Fruit fly (Drosophila melanogaster) whole organism, pupa: ENCODE results near the gene Sk1.
A peak's percentile ranks its signal among the peaks of the same experiment; 100 is the strongest.

Experiments used
- CG10348 ChIP-seq: fragments of 200-800 bp; sonication (Bioruptor generic); IDR thresholded peaks from 2 replicates; pipeline ENCODE4 v1.3.6; 2022; ENCODE audit warnings: missing biosample characterization, missing genetic modification characterization
- CG12605 ChIP-seq: fragments of 200-800 bp; sonication (Bioruptor generic); IDR thresholded peaks from 2 replicates; pipeline ENCODE4 v1.3.6; 2022; ENCODE audit warnings: missing biosample characterization, missing genetic modification characterization
- CG13204 ChIP-seq: fragments of 200-800 bp; sonication (Bioruptor generic); optimal IDR thresholded peaks from 2 replicates; lab custom pipeline; 2018; ENCODE audit warnings: missing biosample characterization, mild to moderate bottlenecking, missing genetic modification characterization, moderate library complexity
- CG14655 ChIP-seq: fragments of 200-800 bp; sonication (Bioruptor generic); optimal IDR thresholded peaks from 3 replicates; lab custom pipeline; 2017; ENCODE audit warnings: mild to moderate bottlenecking, missing biosample characterization, missing genetic modification reagents, missing genetic modification characterization
- CG15710 ChIP-seq: fragments of 200-800 bp; sonication (Bioruptor generic); optimal IDR thresholded peaks from 2 replicates; lab custom pipeline; 2018; ENCODE audit warnings: missing biosample characterization, mild to moderate bottlenecking, missing genetic modification characterization, moderate library complexity
- CG17806 ChIP-seq: fragments of 200-800 bp; sonication (Bioruptor generic); optimal IDR thresholded peaks from 2 replicates; lab custom pipeline; 2018; ENCODE audit warnings: missing biosample characterization, mild to moderate bottlenecking, missing genetic modification characterization, moderate library complexity
- CG32121 ChIP-seq: fragments of 200-800 bp; sonication (Bioruptor generic); IDR thresholded peaks from 2 replicates; pipeline ENCODE4 v1.3.6; 2022; ENCODE audit warnings: missing biosample characterization, missing genetic modification characterization
- CG34367 ChIP-seq: fragments of 200-800 bp; sonication (Bioruptor generic); optimal IDR thresholded peaks from 2 replicates; lab custom pipeline; 2018; ENCODE audit warnings: missing biosample characterization, mild to moderate bottlenecking, missing genetic modification characterization
- CG4496 ChIP-seq: fragments of 200-800 bp; sonication (Bioruptor generic); IDR thresholded peaks from 3 replicates; pipeline ENCODE4 v1.3.6; 2022; ENCODE audit warnings: missing biosample characterization, missing genetic modification characterization
- CG8159 ChIP-seq: fragments of 200-800 bp; sonication (Bioruptor generic); optimal IDR thresholded peaks from 3 replicates; lab custom pipeline; 2018; ENCODE audit warnings: missing biosample characterization, mild to moderate bottlenecking, missing genetic modification characterization, moderate library complexity
- CG8301 ChIP-seq: fragments of 200-800 bp; sonication (Bioruptor generic); optimal IDR thresholded peaks from 2 replicates; lab custom pipeline; 2018; ENCODE audit warnings: missing biosample characterization, mild to moderate bottlenecking, missing genetic modification characterization
- CG9948 ChIP-seq: fragments of 200-800 bp; sonication (Bioruptor generic); optimal IDR thresholded peaks from 2 replicates; lab custom pipeline; 2018; ENCODE audit warnings: missing biosample characterization, mild to moderate bottlenecking, missing genetic modification characterization, moderate library complexity
- D1 ChIP-seq: fragments of 200-800 bp; sonication (Bioruptor generic); optimal IDR thresholded peaks from 2 replicates; lab custom pipeline; 2018; ENCODE audit warnings: missing biosample characterization, mild to moderate bottlenecking, missing genetic modification characterization, moderate library complexity
- EcR ChIP-seq: fragments of 200-800 bp; sonication (Bioruptor generic); optimal IDR thresholded peaks from 3 replicates; lab custom pipeline; 2019; ENCODE audit warnings: missing biosample characterization, missing genetic modification characterization, mild to moderate bottlenecking, moderate library complexity, missing genetic modification reagents
- Ets98B ChIP-seq: fragments of 200-800 bp; sonication (Bioruptor generic); IDR thresholded peaks from 2 replicates; pipeline ENCODE4 v1.3.6; 2022; ENCODE audit warnings: missing biosample characterization, missing genetic modification characterization
- Pif1A ChIP-seq: fragments of 200-800 bp; sonication (Bioruptor generic); optimal IDR thresholded peaks from 3 replicates; lab custom pipeline; 2016; ENCODE audit warnings: missing biosample characterization, missing genetic modification characterization
- Pif1B ChIP-seq: fragments of 200-800 bp; sonication (Bioruptor generic); optimal IDR thresholded peaks from 3 replicates; lab custom pipeline; 2016; ENCODE audit warnings: missing biosample characterization, missing genetic modification characterization
- Snoo ChIP-seq: fragments of 200-800 bp; sonication (Bioruptor generic); optimal IDR thresholded peaks from 3 replicates; lab custom pipeline; 2017; ENCODE audit warnings: missing biosample characterization, mild to moderate bottlenecking, missing genetic modification characterization, inconsistent platforms
- fd96Ca ChIP-seq: fragments of 200-800 bp; sonication (Bioruptor generic); IDR thresholded peaks from 3 replicates; pipeline ENCODE4 v1.3.6; 2022; ENCODE audit warnings: missing biosample characterization, missing genetic modification characterization
- gl ChIP-seq: fragments of 200-800 bp; sonication (Bioruptor generic); optimal IDR thresholded peaks from 2 replicates; lab custom pipeline; 2018; ENCODE audit warnings: missing biosample characterization, mild to moderate bottlenecking, missing genetic modification characterization
- rn ChIP-seq: fragments of 200-800 bp; sonication (Bioruptor generic); IDR thresholded peaks from 2 replicates; pipeline ENCODE4 v1.3.6; 2022; ENCODE audit warnings: missing biosample characterization, missing genetic modification characterization

Sk1 gene

dm6 chrX:11419212-11419611 is 23.1 kb upstream of the Sk1 start:
- 0 out of 2 replicates have a peak, but pooled peaks have one; percentile 10 for TF ChIP-seq Ets98B (GFP tag; lab: Robert Waterston, UW)
- no peak for TF ChIP-seq gl (tag; lab: Kevin White, UChicago)
- no peak for TF ChIP-seq D1
- no peak for TF ChIP-seq EcR
- TF ChIP-seq CG8301 (tag; lab: Kevin White, UChicago): no peak
- TF ChIP-seq Snoo (tag; lab: Kevin White, UChicago): no peak
- TF ChIP-seq rn: no peak
- TF ChIP-seq CG14655 (GFP tag; lab: Kevin White, UChicago): peak; percentile 39
- no peak for TF ChIP-seq CG17806
- TF ChIP-seq Pif1A (GFP tag; lab: Kevin White, UChicago): no peak
- TF ChIP-seq CG12605 (GFP tag; lab: Robert Waterston, UW): no peak
- no peak for TF ChIP-seq CG13204 (GFP tag; lab: Kevin White, UChicago)
- no peak for TF ChIP-seq CG34367 (tag; lab: Kevin White, UChicago)
- 0 out of 3 replicates have a peak, but pooled peaks have one; percentile 20 for TF ChIP-seq CG4496 (GFP tag; lab: Robert Waterston, UW)
- no peak for TF ChIP-seq CG15710 (tag; lab: Kevin White, UChicago)
- TF ChIP-seq CG10348 (GFP tag; lab: Robert Waterston, UW): no peak
- TF ChIP-seq CG32121 (GFP tag; lab: Robert Waterston, UW): no peak
- no peak for TF ChIP-seq CG9948 (tag; lab: Kevin White, UChicago)
- TF ChIP-seq CG8159 (tag; lab: Kevin White, UChicago): no peak
- no peak for TF ChIP-seq Pif1B (GFP tag; lab: Kevin White, UChicago)
- peak; percentile 29; the same call in 1 of the 3 replicates for TF ChIP-seq fd96Ca

dm6 chrX:11419962-11420361 is 22.4 kb upstream of the Sk1 start:
- no peak for TF ChIP-seq Pif1A (GFP tag; lab: Kevin White, UChicago)
- TF ChIP-seq CG13204 (GFP tag; lab: Kevin White, UChicago): no peak
- TF ChIP-seq gl (tag; lab: Kevin White, UChicago): no peak
- no peak for TF ChIP-seq CG14655 (GFP tag; lab: Kevin White, UChicago)
- no peak for TF ChIP-seq CG4496 (GFP tag; lab: Robert Waterston, UW)
- no peak for TF ChIP-seq CG34367 (tag; lab: Kevin White, UChicago)
- no peak for TF ChIP-seq EcR
- TF ChIP-seq Snoo (tag; lab: Kevin White, UChicago): no peak

- TF ChIP-seq rn (no peak), D1 (no peak), CG34367 (tag; lab: Kevin White, UChicago) (no peak), CG8159 (tag; lab: Kevin White, UChicago) (no peak), CG15710 (tag; lab: Kevin White, UChicago) (no peak), CG14655 (GFP tag; lab: Kevin White, UChicago) (no peak), CG4496 (GFP tag; lab: Robert Waterston, UW) (no peak), Snoo (tag; lab: Kevin White, UChicago) (no peak), CG17806 (no peak), CG10348 (GFP tag; lab: Robert Waterston, UW) (no peak), CG9948 (tag; lab: Kevin White, UChicago) (no peak), Pif1A (GFP tag; lab: Kevin White, UChicago) (no peak), Pif1B (GFP tag; lab: Kevin White, UChicago) (no peak), CG13204 (GFP tag; lab: Kevin White, UChicago) (no peak), fd96Ca (no peak)
Observed at dm6 chrX:11420752-11421396, 21.5 kb upstream of the Sk1 start.

- TF ChIP-seq CG9948 (tag; lab: Kevin White, UChicago) (no peak), CG10348 (GFP tag; lab: Robert Waterston, UW) (no peak), CG8159 (tag; lab: Kevin White, UChicago) (no peak), D1 (no peak), Snoo (tag; lab: Kevin White, UChicago) (peak; percentile 1)
Observed at dm6 chrX:11422071-11422470, 20.3 kb upstream of the Sk1 start.

dm6 chrX:11422532-11422931 is 19.8 kb upstream of the Sk1 start, which contains the start of gene Gs2:
Gs2 (plus strand) TSS chrX:11422832.
- TF ChIP-seq CG9948 (tag; lab: Kevin White, UChicago) (no peak), CG17806 (no peak), EcR (no peak), CG4496 (GFP tag; lab: Robert Waterston, UW) (no peak), fd96Ca (no peak), D1 (no peak), Pif1A (GFP tag; lab: Kevin White, UChicago) (no peak), rn (no peak), CG34367 (tag; lab: Kevin White, UChicago) (no peak), CG12605 (GFP tag; lab: Robert Waterston, UW) (no peak), Pif1B (GFP tag; lab: Kevin White, UChicago) (no peak), CG8301 (tag; lab: Kevin White, UChicago) (no peak), Snoo (tag; lab: Kevin White, UChicago) (no peak), Ets98B (GFP tag; lab: Robert Waterston, UW) (no peak), CG15710 (tag; lab: Kevin White, UChicago) (no peak), CG8159 (tag; lab: Kevin White, UChicago) (no peak), CG13204 (GFP tag; lab: Kevin White, UChicago) (no peak), gl (tag; lab: Kevin White, UChicago) (no peak)
- TF ChIP-seq, all 21 proteins: peak for 0
